Fruit fly (Drosophila melanogaster) whole organism, prepupa: ENCODE results near the gene Rb97D.

ENCODE experiments used
- Blimp-1 ChIP-seq: fragments of 200-800 bp; sonication (Bioruptor generic); optimal IDR thresholded peaks from 3 replicates; lab custom pipeline; 2017; ENCODE audit warnings: missing biosample characterization, missing genetic modification characterization, mild to moderate bottlenecking, moderate library complexity, missing genetic modification reagents
- CG10631 ChIP-seq: fragments of 200-800 bp; sonication (Bioruptor generic); optimal IDR thresholded peaks from 2 replicates; lab custom pipeline; 2016; ENCODE audit warnings: missing biosample characterization, missing genetic modification characterization
- CG10669 ChIP-seq: fragments of 200-800 bp; sonication (Bioruptor generic); optimal IDR thresholded peaks from 3 replicates; lab custom pipeline; 2018; ENCODE audit warnings: missing biosample characterization, mild to moderate bottlenecking, missing genetic modification characterization, moderate library complexity
- CG11294 ChIP-seq: fragments of 200-800 bp; sonication (Bioruptor generic); IDR thresholded peaks from 2 replicates; pipeline ENCODE4 v1.3.6; 2022; ENCODE audit warnings: missing biosample characterization, missing genetic modification characterization
- CG11762 ChIP-seq: fragments of 200-800 bp; sonication (Bioruptor generic); optimal IDR thresholded peaks from 3 replicates; lab custom pipeline; 2016; ENCODE audit warnings: missing biosample characterization, missing genetic modification characterization; ENCODE audit not compliant: insufficient read depth
- CG11902 ChIP-seq: fragments of 200-800 bp; sonication (Bioruptor generic); optimal IDR thresholded peaks from 3 replicates; lab custom pipeline; 2016; ENCODE audit warnings: missing biosample characterization, missing genetic modification characterization
- CG1621 ChIP-seq: fragments of 200-800 bp; sonication (Bioruptor generic); optimal IDR thresholded peaks from 3 replicates; lab custom pipeline; 2018; ENCODE audit warnings: missing biosample characterization, mild to moderate bottlenecking, missing genetic modification characterization
- CG16779 ChIP-seq: fragments of 200-800 bp; sonication (Bioruptor generic); optimal IDR thresholded peaks from 3 replicates; lab custom pipeline; 2017; ENCODE audit warnings: missing biosample characterization, mild to moderate bottlenecking, missing genetic modification characterization
- CG3032 ChIP-seq: fragments of 200-800 bp; optimal IDR thresholded peaks from 2 replicates; lab custom pipeline; 2019; ENCODE audit warnings: missing biosample characterization, mild to moderate bottlenecking, missing genetic modification characterization, moderate library complexity
- CG31627 ChIP-seq: fragments of 200-800 bp; sonication (Bioruptor generic); optimal IDR thresholded peaks from 3 replicates; lab custom pipeline; 2016; ENCODE audit warnings: missing biosample characterization, missing genetic modification characterization
- CG32006 ChIP-seq: fragments of 200-800 bp; sonication (Bioruptor generic); optimal IDR thresholded peaks from 3 replicates; lab custom pipeline; 2017; ENCODE audit warnings: missing biosample characterization, mild to moderate bottlenecking, missing genetic modification characterization
- CG34406 ChIP-seq: fragments of 200-800 bp; sonication (Bioruptor generic); optimal IDR thresholded peaks from 3 replicates; lab custom pipeline; 2016; ENCODE audit warnings: missing biosample characterization, missing genetic modification characterization
- CG3919 ChIP-seq: fragments of 200-800 bp; sonication (Bioruptor generic); optimal IDR thresholded peaks from 3 replicates; lab custom pipeline; 2016; ENCODE audit warnings: missing biosample characterization, missing genetic modification characterization
- CG4318 ChIP-seq: fragments of 200-800 bp; sonication (Bioruptor generic); optimal IDR thresholded peaks from 3 replicates; lab custom pipeline; 2017; ENCODE audit warnings: missing biosample characterization, mild to moderate bottlenecking, missing genetic modification characterization
- CG6163 ChIP-seq: fragments of 200-800 bp; sonication (Bioruptor generic); IDR thresholded peaks from 3 replicates; pipeline ENCODE4 v1.3.6; 2022; ENCODE audit warnings: missing biosample characterization, missing genetic modification characterization
- CG6276 ChIP-seq: fragments of 200-800 bp; sonication (Bioruptor generic); optimal IDR thresholded peaks from 2 replicates; lab custom pipeline; 2017; ENCODE audit warnings: missing biosample characterization, mild to moderate bottlenecking, missing genetic modification characterization
- CG6792 ChIP-seq: fragments of 200-800 bp; sonication (Bioruptor generic); optimal IDR thresholded peaks from 3 replicates; lab custom pipeline; 2016; ENCODE audit warnings: missing biosample characterization, missing genetic modification characterization
- CG6808 ChIP-seq: fragments of 200-800 bp; sonication (Bioruptor generic); optimal IDR thresholded peaks from 3 replicates; lab custom pipeline; 2017; ENCODE audit warnings: missing biosample characterization, missing genetic modification characterization, mild to moderate bottlenecking, moderate library complexity, missing genetic modification reagents
- CG6854 ChIP-seq: fragments of 200-800 bp; sonication (Bioruptor generic); optimal IDR thresholded peaks from 2 replicates; lab custom pipeline; 2017; ENCODE audit warnings: missing biosample characterization, mild to moderate bottlenecking, missing genetic modification characterization
- CG7368 ChIP-seq: fragments of 200-800 bp; sonication (Bioruptor generic); optimal IDR thresholded peaks from 3 replicates; lab custom pipeline; 2016; ENCODE audit warnings: missing biosample characterization, missing genetic modification characterization
- CG8119 ChIP-seq: fragments of 200-800 bp; sonication (Bioruptor generic); IDR thresholded peaks from 3 replicates; pipeline ENCODE4 v1.3.6; 2022; ENCODE audit warnings: missing biosample characterization, missing genetic modification characterization
- CG8319 ChIP-seq: fragments of 200-800 bp; sonication (Bioruptor generic); optimal IDR thresholded peaks from 3 replicates; lab custom pipeline; 2016; ENCODE audit warnings: missing biosample characterization, missing genetic modification characterization
- CG8632 ChIP-seq: fragments of 200-800 bp; sonication (Bioruptor generic); optimal IDR thresholded peaks from 3 replicates; lab custom pipeline; 2016; ENCODE audit warnings: missing biosample characterization, missing genetic modification characterization
- CG9139 ChIP-seq: fragments of 200-800 bp; sonication (Bioruptor generic); optimal IDR thresholded peaks from 3 replicates; lab custom pipeline; 2017; ENCODE audit warnings: missing biosample characterization, mild to moderate bottlenecking, missing genetic modification characterization
- Eip75B ChIP-seq: fragments of 200-800 bp; sonication (Bioruptor generic); optimal IDR thresholded peaks from 3 replicates; lab custom pipeline; 2016; ENCODE audit warnings: missing biosample characterization, missing genetic modification characterization
- Eip78C ChIP-seq: fragments of 200-800 bp; sonication (Bioruptor generic); peaks from one replicate; lab custom pipeline; 2016; ENCODE audit warnings: missing biosample characterization, missing genetic modification characterization
- Eip93F ChIP-seq: fragments of 200-800 bp; sonication (Bioruptor generic); optimal IDR thresholded peaks from 2 replicates; lab custom pipeline; 2016; ENCODE audit warnings: missing biosample characterization, mild to moderate bottlenecking, missing genetic modification characterization
- Ets21C ChIP-seq: fragments of 200-800 bp; sonication (Bioruptor generic); optimal IDR thresholded peaks from 3 replicates; lab custom pipeline; 2016; ENCODE audit warnings: missing biosample characterization, missing genetic modification characterization
- Ets96B ChIP-seq: fragments of 200-800 bp; optimal IDR thresholded peaks from 2 replicates; lab custom pipeline; 2019; ENCODE audit warnings: missing biosample characterization, mild to moderate bottlenecking, missing genetic modification characterization, moderate library complexity
- Gug ChIP-seq: fragments of 200-800 bp; sonication (Bioruptor generic); IDR thresholded peaks from 2 replicates; pipeline ENCODE4 v1.3.6; 2022; ENCODE audit warnings: missing biosample characterization, missing genetic modification characterization
- Hr38 ChIP-seq: sonication (Bioruptor generic); optimal IDR thresholded peaks from 2 replicates; lab custom pipeline; 2016; ENCODE audit warnings: missing biosample characterization, missing genetic modification characterization
- Hr39 ChIP-seq: fragments of 200-800 bp; sonication (Bioruptor generic); optimal IDR thresholded peaks from 2 replicates; lab custom pipeline; 2016; ENCODE audit warnings: missing biosample characterization, missing genetic modification characterization
- Hr4 ChIP-seq: fragments of 200-800 bp; sonication (Bioruptor generic); optimal IDR thresholded peaks from 3 replicates; lab custom pipeline; 2016; ENCODE audit warnings: missing biosample characterization, missing genetic modification characterization
- Lpt ChIP-seq: fragments of 200-800 bp; sonication (Bioruptor generic); optimal IDR thresholded peaks from 3 replicates; lab custom pipeline; 2016; ENCODE audit warnings: missing biosample characterization, missing genetic modification characterization
- Met ChIP-seq: fragments of 200-800 bp; sonication (Bioruptor generic); optimal IDR thresholded peaks from 3 replicates; lab custom pipeline; 2016; ENCODE audit warnings: missing biosample characterization, missing genetic modification characterization
- OdsH ChIP-seq: fragments of 200-800 bp; sonication (Bioruptor generic); optimal IDR thresholded peaks from 3 replicates; lab custom pipeline; 2016; ENCODE audit warnings: missing biosample characterization, missing genetic modification characterization
- Smox ChIP-seq: fragments of 200-800 bp; sonication (Bioruptor generic); optimal IDR thresholded peaks from 3 replicates; lab custom pipeline; 2016; ENCODE audit warnings: missing biosample characterization, missing genetic modification characterization
- Sox102F ChIP-seq: fragments of 200-800 bp; sonication (Bioruptor generic); optimal IDR thresholded peaks from 2 replicates; lab custom pipeline; 2016; ENCODE audit warnings: missing biosample characterization, mild to moderate bottlenecking, missing genetic modification characterization
- Sox14 ChIP-seq: fragments of 200-800 bp; sonication (Bioruptor generic); optimal IDR thresholded peaks from 3 replicates; lab custom pipeline; 2016; ENCODE audit warnings: missing biosample characterization, missing genetic modification characterization
- achi ChIP-seq: fragments of 200-800 bp; sonication (Bioruptor generic); optimal IDR thresholded peaks from 3 replicates; lab custom pipeline; 2016; ENCODE audit warnings: missing biosample characterization, missing genetic modification characterization
- acj6 ChIP-seq: fragments of 200-800 bp; sonication (Bioruptor generic); optimal IDR thresholded peaks from 3 replicates; lab custom pipeline; 2016; ENCODE audit warnings: missing biosample characterization, missing genetic modification characterization
- cyc ChIP-seq: fragments of 200-800 bp; sonication (Bioruptor generic); optimal IDR thresholded peaks from 3 replicates; lab custom pipeline; 2016; ENCODE audit warnings: missing biosample characterization, missing genetic modification characterization
- eg ChIP-seq: fragments of 200-800 bp; sonication (Bioruptor generic); IDR thresholded peaks from 3 replicates; pipeline ENCODE4 v1.3.6; 2022; ENCODE audit warnings: missing biosample characterization, missing genetic modification characterization
- esn ChIP-seq: fragments of 200-800 bp; sonication (Bioruptor generic); optimal IDR thresholded peaks from 2 replicates; lab custom pipeline; 2016; ENCODE audit warnings: missing biosample characterization, mild to moderate bottlenecking, missing genetic modification characterization, moderate library complexity
- fd59A ChIP-seq: fragments of 200-800 bp; sonication (Bioruptor generic); optimal IDR thresholded peaks from 2 replicates; lab custom pipeline; 2017; ENCODE audit warnings: missing biosample characterization, mild to moderate bottlenecking, missing genetic modification characterization, missing genetic modification reagents
- fd85E ChIP-seq: fragments of 200-800 bp; sonication (Bioruptor generic); optimal IDR thresholded peaks from 3 replicates; lab custom pipeline; 2016; ENCODE audit warnings: missing biosample characterization, missing genetic modification characterization
- lz ChIP-seq: fragments of 200-800 bp; sonication (Bioruptor generic); optimal IDR thresholded peaks from 3 replicates; lab custom pipeline; 2016; ENCODE audit warnings: missing biosample characterization, missing genetic modification characterization
- net ChIP-seq: fragments of 200-800 bp; sonication (Bioruptor generic); optimal IDR thresholded peaks from 3 replicates; lab custom pipeline; 2016; ENCODE audit warnings: missing biosample characterization, missing genetic modification characterization
- pdm3 ChIP-seq: fragments of 200-800 bp; sonication (Bioruptor generic); optimal IDR thresholded peaks from 3 replicates; lab custom pipeline; 2016; ENCODE audit warnings: missing biosample characterization, missing genetic modification characterization
- salr ChIP-seq, 2 experiments: fragments of 200-800 bp; sonication (Bioruptor generic); optimal IDR thresholded peaks; 3 replicates each; lab custom pipeline; 2016 to 2018; ENCODE audit warnings: missing biosample characterization in 2 of 2, missing genetic modification characterization in 2 of 2, mild to moderate bottlenecking in 1 of 2
- spab ChIP-seq: fragments of 200-800 bp; sonication (Bioruptor generic); optimal IDR thresholded peaks from 2 replicates; lab custom pipeline; 2017; ENCODE audit warnings: missing biosample characterization, mild to moderate bottlenecking, missing genetic modification characterization, missing genetic modification reagents
- topi ChIP-seq: fragments of 200-800 bp; sonication (Bioruptor generic); optimal IDR thresholded peaks from 3 replicates; lab custom pipeline; 2016; ENCODE audit warnings: missing biosample characterization, missing genetic modification characterization
- vri ChIP-seq: fragments of 200-800 bp; sonication (Bioruptor generic); optimal IDR thresholded peaks from 3 replicates; lab custom pipeline; 2016; ENCODE audit warnings: missing biosample characterization, mild to moderate bottlenecking, missing genetic modification characterization

Rb97D gene

DNA sequence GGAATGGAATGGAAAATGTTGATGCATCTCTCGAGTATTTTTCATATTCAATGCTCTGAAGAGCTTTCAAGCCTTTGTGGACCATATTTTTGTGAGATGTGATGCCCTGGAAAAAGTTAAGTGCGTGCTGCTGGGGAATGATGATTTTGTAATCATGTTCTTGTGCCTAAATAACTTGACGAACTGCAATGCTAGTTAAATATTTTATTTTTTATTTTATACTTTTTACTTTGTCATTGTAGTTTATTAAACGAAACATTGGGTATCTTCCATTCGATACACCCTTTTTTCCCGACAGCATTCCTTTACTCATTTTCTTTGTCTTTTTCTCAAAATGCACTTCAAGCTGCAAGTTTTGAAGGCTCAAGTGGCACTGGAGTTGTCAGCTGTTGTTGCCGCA is 24.4 kb upstream of the Rb97D start:
- TF ChIP-seq CG6276 (GFP tag; lab: Kevin White, UChicago), result no peak
- TF ChIP-seq CG9139 (GFP tag; lab: Kevin White, UChicago), result no peak
- TF ChIP-seq CG11294 (GFP tag; lab: Robert Waterston, UW), result 0 out of 2 replicates have a peak, but pooled peaks have one; percentile 20
- no peak for TF ChIP-seq spab (GFP tag; lab: Kevin White, UChicago)
- peak; percentile 60 for TF ChIP-seq achi (GFP tag; lab: Kevin White, UChicago)
- TF ChIP-seq Ets96B (tag; lab: Kevin White, UChicago), result peak; percentile 27
- no peak for TF ChIP-seq CG6854 (GFP tag; lab: Kevin White, UChicago)
- TF ChIP-seq acj6 (GFP tag; lab: Kevin White, UChicago), result peak; percentile 62
- peak; percentile 13 for TF ChIP-seq CG7368 (GFP tag; lab: Kevin White, UChicago)
- TF ChIP-seq OdsH (GFP tag; lab: Kevin White, UChicago), result peak; percentile 66
- TF ChIP-seq salr (GFP tag; optimal IDR thresholded peaks at IDR 0.05; lab: Kevin White, UChicago), result peak in 1 of 2 experiments; percentile 22
- peak; percentile 5 for TF ChIP-seq CG11762 (GFP tag; lab: Kevin White, UChicago)
- TF ChIP-seq Hr38, result no peak
- TF ChIP-seq CG8632 (GFP tag; lab: Kevin White, UChicago), result peak; percentile 45
- peak; percentile 22 for TF ChIP-seq Met (GFP tag; lab: Kevin White, UChicago)
- TF ChIP-seq eg (GFP tag; lab: Robert Waterston, UW), result peak; percentile 67
- TF ChIP-seq cyc (GFP tag; lab: Kevin White, UChicago), result peak; percentile 29
- peak; percentile 67 for TF ChIP-seq CG3919 (GFP tag; lab: Kevin White, UChicago)
- TF ChIP-seq CG6163, result peak; percentile 50; the same call in 1 of the 3 replicates
- TF ChIP-seq CG34406 (GFP tag; lab: Kevin White, UChicago), result peak; percentile 60
- TF ChIP-seq CG6792 (GFP tag; lab: Kevin White, UChicago), result peak; percentile 51
- no peak for TF ChIP-seq Ets21C (GFP tag; lab: Kevin White, UChicago)
- no peak for TF ChIP-seq CG3032
- no peak for TF ChIP-seq Blimp-1
- peak; percentile 38 for TF ChIP-seq Hr39 (GFP tag; lab: Kevin White, UChicago)
- TF ChIP-seq Sox14 (GFP tag; lab: Kevin White, UChicago), result peak; percentile 39
- peak; percentile 28 for TF ChIP-seq Lpt
- TF ChIP-seq CG31627 (GFP tag; lab: Kevin White, UChicago), result peak; percentile 25
- TF ChIP-seq CG8319, result peak; percentile 18
- peak; percentile 61 for TF ChIP-seq Hr4
- TF ChIP-seq Smox, result no peak
- TF ChIP-seq vri (GFP tag; lab: Kevin White, UChicago), result peak; percentile 14
- peak; percentile 35; the same call in 1 of the 2 replicates for TF ChIP-seq Gug (GFP tag; lab: Robert Waterston, UW)
- TF ChIP-seq CG11902, result peak; percentile 24
- TF ChIP-seq fd59A, result no peak
- TF ChIP-seq CG1621, result no peak
- TF ChIP-seq Sox102F (GFP tag; lab: Kevin White, UChicago), result peak; percentile 53
- peak; percentile 32 for TF ChIP-seq CG10631 (GFP tag; lab: Kevin White, UChicago)
- TF ChIP-seq net, result peak; percentile 35
- peak; percentile 22 for TF ChIP-seq CG10669 (GFP tag; lab: Kevin White, UChicago)
- peak; percentile 52 for TF ChIP-seq esn (GFP tag; lab: Kevin White, UChicago)
- TF ChIP-seq Eip93F (GFP tag; lab: Kevin White, UChicago), result no peak
- peak; percentile 66 for TF ChIP-seq CG8119
- TF ChIP-seq pdm3 (GFP tag; lab: Kevin White, UChicago), result peak; percentile 57
- peak; percentile 35 for TF ChIP-seq topi
- TF ChIP-seq lz (GFP tag; lab: Kevin White, UChicago), result peak; percentile 31
- TF ChIP-seq fd85E (GFP tag; lab: Kevin White, UChicago), result no peak
- no peak for TF ChIP-seq CG16779 (tag; lab: Kevin White, UChicago)
- TF ChIP-seq Eip78C (GFP tag; lab: Kevin White, UChicago), result peak; percentile 85
- TF ChIP-seq CG6808, result no peak
- TF ChIP-seq Eip75B, result peak; percentile 26
- peak; percentile 16 for TF ChIP-seq CG4318 (GFP tag; lab: Kevin White, UChicago)
- TF ChIP-seq CG32006 (GFP tag; lab: Kevin White, UChicago), result peak; percentile 68
